Fruit fly (Drosophila melanogaster) whole organism, embryonic: ENCODE measurements around the gene Cat.
A peak's percentile ranks its signal among the peaks of the same experiment; 100 is the strongest.

Experiments used
- ATbp ChIP-seq: fragments of 200-800 bp; sonication (Bioruptor generic); optimal IDR thresholded peaks from 2 replicates; lab custom pipeline; 2017; ENCODE audit warnings: missing biosample characterization, mild to moderate bottlenecking, missing genetic modification characterization, missing genetic modification reagents
- B-H2 ChIP-seq: fragments of 200-800 bp; sonication (Bioruptor generic); optimal IDR thresholded peaks from 2 replicates; lab custom pipeline; 2018; ENCODE audit warnings: missing biosample characterization, mild to moderate bottlenecking, missing genetic modification characterization
- CG10979 ChIP-seq: fragments of 200-800 bp; sonication (Bioruptor generic); optimal IDR thresholded peaks from 2 replicates; lab custom pipeline; 2018; ENCODE audit warnings: missing biosample characterization, mild to moderate bottlenecking, missing genetic modification characterization, moderate library complexity
- CG11560 ChIP-seq: fragments of 200-800 bp; sonication (Bioruptor generic); IDR thresholded peaks from 3 replicates; pipeline ENCODE4 v1.3.6; 2022; ENCODE audit warnings: missing biosample characterization, missing genetic modification characterization
- CG12769 ChIP-seq: fragments of 200-800 bp; sonication (Bioruptor generic); optimal IDR thresholded peaks from 2 replicates; lab custom pipeline; 2019; ENCODE audit warnings: missing biosample characterization, mild to moderate bottlenecking, missing genetic modification characterization, moderate library complexity
- CG13894 ChIP-seq: fragments of 200-800 bp; sonication (Bioruptor generic); optimal IDR thresholded peaks from 3 replicates; lab custom pipeline; 2018; ENCODE audit warnings: missing biosample characterization, mild to moderate bottlenecking, missing genetic modification characterization, moderate library complexity
- CG15269 ChIP-seq: fragments of 200-800 bp; sonication (Bioruptor generic); optimal IDR thresholded peaks from 2 replicates; lab custom pipeline; 2018; ENCODE audit warnings: missing biosample characterization, mild to moderate bottlenecking, missing genetic modification characterization, moderate library complexity
- CG17385 ChIP-seq: fragments of 200-800 bp; sonication (Bioruptor generic); optimal IDR thresholded peaks from 3 replicates; lab custom pipeline; 2018; ENCODE audit warnings: missing biosample characterization, mild to moderate bottlenecking, missing genetic modification characterization
- CG17612 ChIP-seq: fragments of 200-800 bp; sonication (Bioruptor generic); IDR thresholded peaks from 2 replicates; pipeline ENCODE4 v1.3.6; 2022; ENCODE audit warnings: missing biosample characterization, missing genetic modification characterization
- CG17802 ChIP-seq: fragments of 200-800 bp; sonication (Bioruptor generic); optimal IDR thresholded peaks from 2 replicates; lab custom pipeline; 2018; ENCODE audit warnings: missing biosample characterization, mild to moderate bottlenecking, missing genetic modification characterization, moderate library complexity
- CG17829 ChIP-seq: fragments of 200-800 bp; optimal IDR thresholded peaks from 2 replicates; lab custom pipeline; 2019; ENCODE audit warnings: missing biosample characterization, mild to moderate bottlenecking, missing genetic modification characterization, moderate library complexity
- CG2712 ChIP-seq: fragments of 200-800 bp; optimal IDR thresholded peaks from 3 replicates; lab custom pipeline; 2019; ENCODE audit warnings: missing biosample characterization, mild to moderate bottlenecking, missing genetic modification characterization, moderate library complexity
- CG31388 ChIP-seq: fragments of 200-800 bp; sonication (Bioruptor generic); optimal IDR thresholded peaks from 2 replicates; lab custom pipeline; 2016; ENCODE audit warnings: missing biosample characterization, missing genetic modification characterization
- CG33557 ChIP-seq: fragments of 200-800 bp; sonication (Bioruptor generic); optimal IDR thresholded peaks from 2 replicates; lab custom pipeline; 2019; ENCODE audit warnings: missing biosample characterization, mild to moderate bottlenecking, missing genetic modification characterization, moderate library complexity
- CG4820 ChIP-seq: fragments of 200-800 bp; sonication (Bioruptor generic); optimal IDR thresholded peaks from 3 replicates; lab custom pipeline; 2016; ENCODE audit warnings: missing biosample characterization, missing genetic modification characterization
- CG5180 ChIP-seq: fragments of 200-800 bp; sonication (Bioruptor generic); optimal IDR thresholded peaks from 3 replicates; lab custom pipeline; 2017; ENCODE audit warnings: missing biosample characterization, missing genetic modification characterization, mild to moderate bottlenecking, moderate library complexity, missing genetic modification reagents
- CG6272 ChIP-seq: fragments of 200-800 bp; sonication (Bioruptor generic); IDR thresholded peaks from 2 replicates; pipeline ENCODE4 v1.3.6; 2022; ENCODE audit warnings: missing biosample characterization, missing genetic modification characterization
- CHES-1-like ChIP-seq: fragments of 200-800 bp; sonication (Bioruptor generic); optimal IDR thresholded peaks from 2 replicates; lab custom pipeline; 2016; ENCODE audit warnings: missing biosample characterization, missing genetic modification characterization
- Dad ChIP-seq: fragments of 200-800 bp; sonication (Bioruptor generic); optimal IDR thresholded peaks from 3 replicates; lab custom pipeline; 2016; ENCODE audit warnings: missing biosample characterization, missing genetic modification characterization
- Deaf1 ChIP-seq: fragments of 200-800 bp; optimal IDR thresholded peaks from 3 replicates; lab custom pipeline; 2019; ENCODE audit warnings: missing biosample characterization, mild to moderate bottlenecking, missing genetic modification characterization, moderate library complexity
- Hmr ChIP-seq: fragments of 200-800 bp; sonication (Bioruptor generic); optimal IDR thresholded peaks from 3 replicates; lab custom pipeline; 2017; ENCODE audit warnings: mild to moderate bottlenecking, missing biosample characterization, missing genetic modification reagents, missing genetic modification characterization
- Med ChIP-seq: fragments of 200-800 bp; sonication (Bioruptor generic); peaks from one replicate; lab custom pipeline; 2016; ENCODE audit warnings: missing biosample characterization, missing genetic modification characterization, mild to moderate bottlenecking, inconsistent platforms, moderate library complexity
- Pdp1 ChIP-seq, 2 experiments: fragments of 200-800 bp; sonication (Bioruptor generic); optimal IDR thresholded peaks; 3 replicates each; lab custom pipeline; 2016; ENCODE audit warnings: missing biosample characterization in 2 of 2, missing genetic modification characterization in 2 of 2, mild to moderate bottlenecking in 1 of 2, moderate library complexity in 1 of 2
- Rx ChIP-seq: fragments of 200-800 bp; sonication (Bioruptor generic); IDR thresholded peaks from 2 replicates; pipeline ENCODE4 v1.3.6; 2022; ENCODE audit warnings: missing biosample characterization, missing genetic modification characterization
- Side ChIP-seq: fragments of 200-800 bp; sonication (Bioruptor generic); optimal IDR thresholded peaks from 2 replicates; lab custom pipeline; 2016; ENCODE audit warnings: missing biosample characterization, missing genetic modification characterization
- Sin3A ChIP-seq: fragments of >200 bp; optimal IDR thresholded peaks from 2 replicates; lab custom pipeline; 2018
- TFAM ChIP-seq: fragments of 200-800 bp; sonication (Bioruptor generic); optimal IDR thresholded peaks from 2 replicates; lab custom pipeline; 2017; ENCODE audit warnings: missing biosample characterization, missing genetic modification characterization, inconsistent platforms
- abd-A ChIP-seq: fragments of 200-800 bp; sonication (Bioruptor generic); optimal IDR thresholded peaks from 3 replicates; lab custom pipeline; 2019; ENCODE audit warnings: missing biosample characterization, mild to moderate bottlenecking, missing genetic modification characterization, moderate library complexity
- ash1 ChIP-seq: fragments of 200-800 bp; sonication (Bioruptor generic); optimal IDR thresholded peaks from 2 replicates; lab custom pipeline; 2018; ENCODE audit warnings: missing biosample characterization, mild to moderate bottlenecking, missing genetic modification characterization
- cg ChIP-seq: fragments of 200-800 bp; sonication (Bioruptor generic); optimal IDR thresholded peaks from 3 replicates; lab custom pipeline; 2019; ENCODE audit warnings: missing biosample characterization, mild to moderate bottlenecking, missing genetic modification characterization, moderate library complexity
- chm ChIP-seq: fragments of 200-800 bp; sonication (Bioruptor generic); IDR thresholded peaks from 2 replicates; pipeline ENCODE4 v1.3.6; 2022; ENCODE audit warnings: missing biosample characterization, missing genetic modification characterization
- fru ChIP-seq: fragments of >200 bp; optimal IDR thresholded peaks from 2 replicates; lab custom pipeline; 2017
- ftz-f1 ChIP-seq: fragments of 200-800 bp; sonication (Bioruptor generic); optimal IDR thresholded peaks from 2 replicates; lab custom pipeline; 2016; ENCODE audit warnings: missing biosample characterization, missing genetic modification characterization
- gsb-n ChIP-seq: fragments of 200-800 bp; sonication (Bioruptor generic); optimal IDR thresholded peaks from 3 replicates; lab custom pipeline; 2018; ENCODE audit warnings: missing biosample characterization, mild to moderate bottlenecking, missing genetic modification characterization
- ind ChIP-seq: fragments of 200-800 bp; sonication (Bioruptor generic); optimal IDR thresholded peaks from 3 replicates; lab custom pipeline; 2016; ENCODE audit warnings: missing biosample characterization, missing genetic modification characterization
- lola ChIP-seq, 3 experiments: fragments of >200 bp in 2 of 3; fragments of 200-800 bp in 1 of 3; sonication (Bioruptor generic) in 1 of 3; optimal IDR thresholded peaks; 2 replicates each; lab custom pipeline; 2017 to 2019; ENCODE audit warnings: missing biosample characterization in 3 of 3, missing genetic modification characterization in 3 of 3, mild to moderate bottlenecking in 1 of 3, moderate library complexity in 1 of 3
- mirr ChIP-seq: fragments of 200-800 bp; sonication (Bioruptor generic); optimal IDR thresholded peaks from 3 replicates; lab custom pipeline; 2018; ENCODE audit warnings: missing biosample characterization, mild to moderate bottlenecking, missing genetic modification characterization
- nom ChIP-seq: fragments of 200-800 bp; sonication (Bioruptor generic); optimal IDR thresholded peaks from 2 replicates; lab custom pipeline; 2017; ENCODE audit warnings: missing biosample characterization, missing genetic modification characterization, mild to moderate bottlenecking, moderate library complexity, missing genetic modification reagents
- org-1 ChIP-seq: fragments of 200-800 bp; sonication (Bioruptor generic); optimal IDR thresholded peaks from 2 replicates; lab custom pipeline; 2017; ENCODE audit warnings: missing biosample characterization, missing genetic modification characterization
- pho ChIP-seq: fragments of 200-800 bp; sonication (Bioruptor generic); optimal IDR thresholded peaks from 2 replicates; lab custom pipeline; 2016; ENCODE audit warnings: missing biosample characterization, missing genetic modification characterization
- psq ChIP-seq: fragments of 200-800 bp; sonication (Bioruptor generic); optimal IDR thresholded peaks from 2 replicates; lab custom pipeline; 2017; ENCODE audit warnings: missing biosample characterization, missing genetic modification characterization
- repo ChIP-seq: fragments of 200-800 bp; sonication (Bioruptor generic); optimal IDR thresholded peaks from 2 replicates; lab custom pipeline; 2016; ENCODE audit warnings: missing biosample characterization, missing genetic modification characterization
- scrt ChIP-seq: fragments of 200-800 bp; sonication (Bioruptor generic); optimal IDR thresholded peaks from 2 replicates; lab custom pipeline; 2018; ENCODE audit warnings: missing biosample characterization, mild to moderate bottlenecking, missing genetic modification characterization, moderate library complexity
- sima ChIP-seq: fragments of 200-800 bp; sonication (Bioruptor generic); optimal IDR thresholded peaks from 2 replicates; lab custom pipeline; 2016; ENCODE audit warnings: missing biosample characterization, missing genetic modification characterization
- sr ChIP-seq: fragments of 200-800 bp; sonication (Bioruptor generic); IDR thresholded peaks from 3 replicates; pipeline ENCODE4 v1.3.6; 2022; ENCODE audit warnings: missing biosample characterization, missing genetic modification characterization
- twi ChIP-seq: fragments of 200-800 bp; optimal IDR thresholded peaks from 2 replicates; lab custom pipeline; 2019; ENCODE audit warnings: missing biosample characterization, mild to moderate bottlenecking, missing genetic modification characterization, moderate library complexity
- unc-4 ChIP-seq: fragments of 200-800 bp; sonication (Bioruptor generic); IDR thresholded peaks from 2 replicates; pipeline ENCODE4 v1.3.6; 2022; ENCODE audit warnings: missing biosample characterization, missing genetic modification characterization; ENCODE audit not compliant: partially characterized antibody
- zfh2 ChIP-seq: fragments of 200-800 bp; sonication (Bioruptor generic); optimal IDR thresholded peaks from 2 replicates; lab custom pipeline; 2016; ENCODE audit warnings: missing biosample characterization, missing genetic modification characterization

The Cat gene

DNA sequence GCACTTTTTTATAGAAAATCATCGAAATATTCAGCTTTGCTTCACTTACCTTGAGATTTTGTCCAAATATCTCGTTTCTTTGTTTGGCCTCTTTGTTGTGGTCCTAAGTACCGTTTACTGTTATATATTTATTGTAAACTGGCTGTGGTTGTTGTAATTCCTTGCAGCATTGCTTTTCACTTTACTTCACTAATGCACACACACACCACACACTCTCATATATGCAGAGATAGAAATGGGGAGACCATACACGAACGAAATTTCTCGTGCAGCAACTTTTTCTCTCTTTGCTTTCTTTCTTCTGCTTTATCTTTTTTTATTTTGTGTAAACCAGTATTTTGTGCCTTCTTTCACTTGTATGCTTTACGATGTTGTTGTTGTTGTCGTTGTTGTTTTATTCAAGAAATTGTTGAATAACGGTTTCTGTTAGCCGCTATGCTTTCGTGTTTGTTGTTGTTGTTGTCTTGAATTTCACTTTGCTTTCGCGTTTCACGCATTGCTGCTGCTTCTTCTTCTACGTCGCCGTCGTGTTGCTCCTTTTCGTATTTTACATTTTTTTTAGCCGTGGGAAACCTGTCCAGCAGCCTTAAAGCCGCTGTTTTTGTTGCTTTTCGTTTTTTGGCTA, 3.0 kb upstream of the Cat start (continued):
- TF ChIP-seq CG15269 (tag; lab: Kevin White, UChicago): no peak
- TF ChIP-seq scrt (GFP tag; lab: Kevin White, UChicago): no peak
- no peak for TF ChIP-seq CG2712 (tag; lab: Kevin White, UChicago)
- TF ChIP-seq B-H2 (GFP tag; lab: Kevin White, UChicago): no peak
- TF ChIP-seq CHES-1-like (GFP tag; lab: Kevin White, UChicago): no peak
- no peak for TF ChIP-seq ftz-f1 (GFP tag; lab: Kevin White, UChicago)
- peak; percentile 25 for TF ChIP-seq Deaf1 (tag; lab: Kevin White, UChicago)
- TF ChIP-seq Pdp1 (GFP tag; optimal IDR thresholded peaks at IDR 0.05; lab: Kevin White, UChicago): peak in 1 of 2 experiments; percentile 47
- peak; percentile 87 for TF ChIP-seq CG17385 (GFP tag; lab: Kevin White, UChicago)
- TF ChIP-seq Med (GFP tag; lab: Kevin White, UChicago): peak; percentile 42
- TF ChIP-seq Rx (GFP tag; lab: Robert Waterston, UW): no peak
- TF ChIP-seq Hmr (GFP tag; lab: Kevin White, UChicago): no peak
- peak; percentile 0 for TF ChIP-seq CG33557 (GFP tag; lab: Kevin White, UChicago)
- no peak for TF ChIP-seq Sin3A (lab: Kevin White, UChicago)
- TF ChIP-seq CG5180 (GFP tag; lab: Kevin White, UChicago): no peak
- no peak for TF ChIP-seq zfh2 (GFP tag; lab: Kevin White, UChicago)
- TF ChIP-seq fru (lab: Kevin White, UChicago): no peak
- no peak for TF ChIP-seq sr (GFP tag; lab: Robert Waterston, UW)
- TF ChIP-seq psq (GFP tag; lab: Kevin White, UChicago): peak; percentile 47
- peak; percentile 71 for TF ChIP-seq nom (GFP tag; lab: Kevin White, UChicago)
- no peak for TF ChIP-seq gsb-n (tag; lab: Kevin White, UChicago)
- no peak for TF ChIP-seq ash1
- no peak for TF ChIP-seq CG11560
- no peak for TF ChIP-seq CG4820 (GFP tag; lab: Kevin White, UChicago)
- TF ChIP-seq mirr (GFP tag; lab: Kevin White, UChicago): no peak
- no peak for TF ChIP-seq org-1
- TF ChIP-seq twi: no peak
- no peak for TF ChIP-seq lola (GFP tag; optimal IDR thresholded peaks at IDR 0.05; lab: Kevin White, UChicago)

DNA sequence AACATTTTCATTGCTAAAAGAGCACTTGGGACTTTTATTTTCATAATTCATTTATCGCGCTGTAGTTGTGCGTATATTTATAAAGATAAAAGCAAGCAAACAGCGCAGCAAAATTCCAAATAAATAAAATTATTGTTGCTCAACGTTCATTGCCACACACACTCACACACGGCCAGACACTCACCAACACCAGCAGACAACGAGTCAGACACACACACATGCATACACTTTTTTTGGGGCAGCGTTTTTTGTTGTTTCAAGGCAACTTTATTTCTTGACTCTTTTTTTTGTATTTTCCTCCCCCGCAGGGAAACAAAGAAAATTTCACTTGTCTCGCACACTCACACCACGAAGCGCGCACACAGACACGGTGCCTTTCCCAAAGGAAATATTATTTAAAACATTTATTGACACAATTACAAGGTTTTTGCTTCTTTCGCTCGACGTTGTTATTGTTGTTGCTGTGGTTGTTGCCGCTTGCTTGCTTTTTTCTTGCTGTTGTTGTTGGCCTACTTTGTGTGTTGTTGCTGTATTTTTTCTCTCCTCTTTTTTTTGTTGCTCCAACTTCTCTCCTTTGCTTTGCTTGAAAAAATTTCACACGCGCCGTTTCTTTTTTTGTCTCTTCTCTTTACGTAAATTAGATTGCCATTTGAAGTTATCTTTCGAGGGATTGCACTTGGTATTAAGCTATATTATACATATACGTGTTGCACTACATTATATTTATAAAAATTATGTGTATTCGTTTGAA, 2.3 kb upstream of the Cat start:
- TF ChIP-seq CG17829 (tag; lab: Kevin White, UChicago): no peak
- no peak for TF ChIP-seq zfh2 (GFP tag; lab: Kevin White, UChicago)
- no peak for TF ChIP-seq Hmr (GFP tag; lab: Kevin White, UChicago)
- no peak for TF ChIP-seq CG2712 (tag; lab: Kevin White, UChicago)
- TF ChIP-seq CG17612: no peak
- TF ChIP-seq Dad: no peak
- peak; percentile 91 for TF ChIP-seq cg
- TF ChIP-seq CG10979 (tag; lab: Kevin White, UChicago): no peak
- TF ChIP-seq unc-4: no peak
- TF ChIP-seq Side: no peak
- TF ChIP-seq sima (GFP tag; lab: Kevin White, UChicago): no peak
- no peak for TF ChIP-seq ind (GFP tag; lab: Kevin White, UChicago)
- no peak for TF ChIP-seq CG4820 (GFP tag; lab: Kevin White, UChicago)
- no peak for TF ChIP-seq repo (GFP tag; lab: Kevin White, UChicago)
- TF ChIP-seq pho: no peak
- no peak for TF ChIP-seq CG6272 (GFP tag; lab: Robert Waterston, UW)
- no peak for TF ChIP-seq CG13894
- peak; percentile 32 for TF ChIP-seq abd-A (tag; lab: Kevin White, UChicago)
- TF ChIP-seq CG17802: no peak
- peak; percentile 51; the same call in 1 of the 2 replicates for TF ChIP-seq chm (GFP tag; lab: Robert Waterston, UW)
- TF ChIP-seq CG31388 (GFP tag; lab: Kevin White, UChicago): no peak
- TF ChIP-seq ATbp (GFP tag; lab: Kevin White, UChicago): no peak
- TF ChIP-seq CG12769 (tag; lab: Kevin White, UChicago): peak; percentile 24
- no peak for TF ChIP-seq TFAM (GFP tag; lab: Kevin White, UChicago)
